Worm (Caenorhabditis elegans): ENCODE measurements around the gene nol-9.

The nol-9 gene

DNA sequence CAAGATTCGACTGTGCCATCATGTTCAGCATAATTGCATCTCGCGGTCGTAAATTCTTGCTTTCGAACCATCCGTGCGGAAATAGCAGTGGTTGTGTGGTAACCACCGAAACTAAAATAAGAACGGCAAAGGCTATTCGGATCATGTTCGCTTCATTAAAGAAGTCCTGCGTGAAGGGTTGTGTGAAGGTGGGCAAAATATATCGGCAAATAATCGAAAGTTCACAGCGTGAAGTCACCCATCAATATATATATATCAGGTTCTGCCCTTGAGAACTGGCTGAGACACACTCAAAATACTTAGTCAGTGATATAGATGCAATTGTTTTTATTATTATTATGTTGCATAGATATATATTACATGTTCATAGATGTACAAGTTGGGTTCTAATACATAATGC lies 14.3 kb upstream of the nol-9 start, which contains the start of gene Y62E10A.19 (continued):
- TF ChIP-seq lsl-1 (GFP tag; optimal IDR thresholded peaks at IDR 0.05) (no peak), hlh-26 (GFP tag; conservative IDR thresholded peaks at IDR 0.05) (no peak)

DNA sequence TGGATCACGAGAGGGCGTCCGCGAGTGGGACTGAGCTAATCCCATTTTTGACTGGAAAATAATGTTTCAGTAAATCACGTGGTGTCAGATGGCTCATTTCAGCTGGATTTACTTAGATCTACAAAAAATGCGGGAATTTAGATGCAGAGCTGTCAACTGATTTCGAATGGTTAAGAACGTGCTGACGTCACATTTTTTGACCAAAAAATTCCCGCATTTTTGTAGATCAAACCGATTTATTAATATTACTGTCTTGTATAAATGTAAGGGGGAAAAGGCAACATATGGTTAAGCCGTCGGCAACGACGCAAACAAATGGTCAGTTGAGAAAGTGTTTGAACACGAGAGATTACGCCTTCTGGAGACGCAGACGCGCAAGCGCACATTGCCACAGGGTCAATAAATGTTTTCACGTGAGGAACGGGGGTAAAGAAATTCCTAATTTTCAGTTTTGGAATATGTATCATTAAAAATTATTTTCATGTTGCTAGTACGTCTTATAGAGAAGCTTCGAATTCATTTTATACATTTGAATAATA lies 9.4 kb upstream of the nol-9 start, which contains the start of gene gcl-1:
Gene gcl-1, minus strand, starts transcription at position 51 of the 539 bp plus-strand sequence.
- TF ChIP-seq rec-8 (tag; optimal IDR thresholded peaks at IDR 0.05), result no peak
- peak; percentile 28; the same call in 1 of the 2 replicates for TF ChIP-seq hmg-1.2 (GFP tag; IDR thresholded peaks at IDR 0.05)

DNA sequence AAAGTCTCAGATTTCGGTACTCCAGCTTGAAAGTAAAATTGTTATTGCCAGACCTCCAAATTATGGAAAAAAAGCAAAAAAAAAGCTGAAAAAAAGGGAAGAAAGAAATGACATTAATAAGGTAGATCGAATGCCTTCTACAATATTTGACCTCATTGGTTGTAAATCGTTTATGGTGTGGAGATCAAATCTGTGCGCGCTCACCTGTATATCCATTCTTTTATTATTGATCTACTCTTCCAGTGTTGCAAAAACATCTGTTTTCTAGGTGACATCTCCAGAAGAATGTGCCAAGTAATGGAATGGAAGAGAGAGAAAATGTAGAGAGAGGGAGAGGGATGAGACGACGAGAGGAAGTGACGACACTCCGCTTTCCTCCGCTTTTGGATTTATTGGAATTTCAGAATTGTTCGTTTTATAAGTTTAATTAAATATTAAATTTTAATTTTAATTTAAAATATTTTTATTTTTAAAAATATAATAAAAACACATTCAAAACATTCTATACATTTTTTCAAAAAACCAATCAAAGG lies 6.5 kb upstream of the nol-9 start, which contains the start of the genes pik-1 and aptf-2:
Gene pik-1, plus strand, starts transcription at position 303 of the 533 bp plus-strand sequence.
Gene aptf-2, minus strand, starts transcription at position 313 of the 533 bp plus-strand sequence.
- TF ChIP-seq zfh-2 (GFP tag; conservative IDR thresholded peaks at IDR 0.05), result no peak
- TF ChIP-seq pbrm-1 (GFP tag; IDR thresholded peaks at IDR 0.05), result no peak
- TF ChIP-seq xnd-1 (tag; optimal IDR thresholded peaks at IDR 0.05), result peak; percentile 58
- no peak for TF ChIP-seq nhr-80 (tag; optimal IDR thresholded peaks at IDR 0.05)
- TF ChIP-seq aptf-2 (GFP tag; conservative IDR thresholded peaks at IDR 0.05), result no peak
- TF ChIP-seq Y67H2A.10 (GFP tag; conservative IDR thresholded peaks at IDR 0.05), result no peak
- TF ChIP-seq mcd-1 (GFP tag; IDR thresholded peaks at IDR 0.05), result no peak
- TF ChIP-seq madf-8 (GFP tag; conservative IDR thresholded peaks at IDR 0.05), result peak; percentile 69
- TF ChIP-seq lin-54 (GFP tag; optimal IDR thresholded peaks at IDR 0.05), result peak; percentile 15
- no peak for TF ChIP-seq sptf-2 (GFP tag; optimal IDR thresholded peaks at IDR 0.05)
- no peak for TF ChIP-seq mxl-1 (tag; optimal IDR thresholded peaks at IDR 0.05)
- TF ChIP-seq hmg-1.2 (GFP tag; IDR thresholded peaks at IDR 0.05), result no peak; the same call in 1 of the 2 replicates
- no peak for TF ChIP-seq B0019.2 (GFP tag; conservative IDR thresholded peaks at IDR 0.05)
- no peak for TF ChIP-seq Y79H2A.3 (GFP tag; conservative IDR thresholded peaks at IDR 0.05)
- peak; percentile 48 for TF ChIP-seq D2030.7 (GFP tag; IDR thresholded peaks at IDR 0.05)
- TF ChIP-seq F23B12.7 (tag; optimal IDR thresholded peaks at IDR 0.05; ENCODE audit: insufficient read depth), result no peak
- peak; percentile 21; the same call in 1 of the 2 replicates for TF ChIP-seq F33H1.4 (GFP tag; IDR thresholded peaks at IDR 0.05)
- no peak for TF ChIP-seq C06A6.2 (GFP tag; conservative IDR thresholded peaks at IDR 0.05)
- TF ChIP-seq tbx-9 (tag; optimal IDR thresholded peaks at IDR 0.05; ENCODE audit: borderline replicate concordance), result no peak
- no peak for TF ChIP-seq ztf-6 (GFP tag; IDR thresholded peaks at IDR 0.05)
- TF ChIP-seq repo-1 (tag; optimal IDR thresholded peaks at IDR 0.05), result no peak
- TF ChIP-seq ekl-4 (GFP tag; IDR thresholded peaks at IDR 0.05), result no peak
- no peak for TF ChIP-seq bed-2 (GFP tag; IDR thresholded peaks at IDR 0.05)
- TF ChIP-seq mes-4 (tag; optimal IDR thresholded peaks at IDR 0.05), result no peak
- TF ChIP-seq ceh-91 (GFP tag; IDR thresholded peaks at IDR 0.05), result 0 out of 2 replicates have a peak, but pooled peaks have one; percentile 13
- TF ChIP-seq unc-130 (GFP tag; optimal IDR thresholded peaks at IDR 0.05), result no peak
- peak; percentile 94 for TF ChIP-seq madf-6 (GFP tag; IDR thresholded peaks at IDR 0.05)
- TF ChIP-seq rcor-1 (GFP tag; IDR thresholded peaks at IDR 0.05), result no peak
- TF ChIP-seq dox-1 (GFP tag; IDR thresholded peaks at IDR 0.05), result no peak
- no peak for TF ChIP-seq hmg-20 (GFP tag; IDR thresholded peaks at IDR 0.05)
- no peak for TF ChIP-seq Y56A3A.18 (GFP tag; IDR thresholded peaks at IDR 0.05)
- no peak for TF ChIP-seq cebp-1 (GFP tag; IDR thresholded peaks at IDR 0.05)
- TF ChIP-seq cebp-1 (tag; optimal IDR thresholded peaks at IDR 0.05), result no peak
- TF ChIP-seq snpc-4 (GFP tag; optimal IDR thresholded peaks at IDR 0.05), result no peak
- TF ChIP-seq snpc-4 (tag; optimal IDR thresholded peaks at IDR 0.05), result peak in 1 of 4 experiments; percentile 10
- no peak for TF ChIP-seq hrde-1 (tag; optimal IDR thresholded peaks at IDR 0.05; ENCODE audit: borderline replicate concordance)
- no peak for TF ChIP-seq rpc-1 (optimal IDR thresholded peaks at IDR 0.05)
- TF ChIP-seq rpc-1 (tag; optimal IDR thresholded peaks at IDR 0.05), result no peak
- no peak for TF ChIP-seq T26A5.8 (tag; optimal IDR thresholded peaks at IDR 0.05)
- TF ChIP-seq egl-18 (GFP tag; IDR thresholded peaks at IDR 0.05), result no peak
- peak; percentile 13 for TF ChIP-seq lsl-1 (GFP tag; optimal IDR thresholded peaks at IDR 0.05)
- TF ChIP-seq C17E4.6 (GFP tag; IDR thresholded peaks at IDR 0.05), result no peak
